Fruit fly (Drosophila melanogaster): ENCODE data around the gene pzg.

The pzg gene

dm6 chr3L:21321807-21322503, 36.1 kb downstream of the pzg start (continued):
- TF ChIP-seq CG17912 (GFP tag; optimal IDR thresholded peaks at IDR 0.05), result no peak
- TF ChIP-seq CG31441 (GFP tag; IDR thresholded peaks at IDR 0.05), result no peak
- peak; percentile 56 for TF ChIP-seq dmrt99B (tag; optimal IDR thresholded peaks at IDR 0.05)
- no peak for TF ChIP-seq CG11695 (GFP tag; IDR thresholded peaks at IDR 0.05)
- TF ChIP-seq Ada2b (GFP tag; IDR thresholded peaks at IDR 0.05), result no peak
- no peak for TF ChIP-seq CkIIα-i1 (GFP tag; IDR thresholded peaks at IDR 0.05)
- no peak for TF ChIP-seq chinmo (GFP tag; IDR thresholded peaks at IDR 0.05; ENCODE audit: partially characterized antibody)
- no peak for TF ChIP-seq Jarid2 (GFP tag; optimal IDR thresholded peaks at IDR 0.05)
- no peak for TF ChIP-seq bbx (GFP tag; IDR thresholded peaks at IDR 0.05; ENCODE audit: partially characterized antibody)
- TF ChIP-seq CG33557 (GFP tag; optimal IDR thresholded peaks at IDR 0.05), result no peak
- TF ChIP-seq CG1024 (GFP tag; IDR thresholded peaks at IDR 0.05), result no peak
- no peak for TF ChIP-seq CG8281 (tag; optimal IDR thresholded peaks at IDR 0.05)
- no peak for TF ChIP-seq ap (GFP tag; IDR thresholded peaks at IDR 0.05)
- peak; percentile 49 for TF ChIP-seq CG15514 (GFP tag; optimal IDR thresholded peaks at IDR 0.05)
- no peak for TF ChIP-seq odd (GFP tag; optimal IDR thresholded peaks at IDR 0.05)
- no peak for TF ChIP-seq CG9797 (GFP tag; optimal IDR thresholded peaks at IDR 0.05)
- TF ChIP-seq sob (GFP tag; IDR thresholded peaks at IDR 0.05), result no peak
- peak; percentile 43 for TF ChIP-seq CG12391 (tag; optimal IDR thresholded peaks at IDR 0.05)
- no peak for TF ChIP-seq bigmax (GFP tag; optimal IDR thresholded peaks at IDR 0.05)
- TF ChIP-seq bab2 (GFP tag; optimal IDR thresholded peaks at IDR 0.05), result no peak
- TF ChIP-seq CG14860 (GFP tag; IDR thresholded peaks at IDR 0.05; ENCODE audit: partially characterized antibody), result no peak
- no peak for TF ChIP-seq hb (GFP tag; IDR thresholded peaks at IDR 0.05; ENCODE audit: partially characterized antibody)
- TF ChIP-seq rib (GFP tag; IDR thresholded peaks at IDR 0.05), result no peak
- no peak for TF ChIP-seq CG17328 (GFP tag; IDR thresholded peaks at IDR 0.05)
- TF ChIP-seq esg (GFP tag; conservative IDR thresholded peaks at IDR 0.05), result no peak
- TF ChIP-seq CG12744 (GFP tag; optimal IDR thresholded peaks at IDR 0.05), result no peak
- peak; percentile 2 for TF ChIP-seq Med (GFP tag)
- TF ChIP-seq CG1647 (GFP tag; optimal IDR thresholded peaks at IDR 0.05), result no peak
- TF ChIP-seq CG14014 (GFP tag; IDR thresholded peaks at IDR 0.05), result peak; percentile 39; the same call in 1 of the 2 replicates
- TF ChIP-seq Atf-2 (GFP tag; optimal IDR thresholded peaks at IDR 0.05), result no peak
- TF ChIP-seq NfI (GFP tag; optimal IDR thresholded peaks at IDR 0.05), result peak; percentile 57
- TF ChIP-seq CG17829 (tag; optimal IDR thresholded peaks at IDR 0.05), result no peak
- peak; percentile 70 for TF ChIP-seq sens (GFP tag)
- no peak for TF ChIP-seq CG18011 (GFP tag; optimal IDR thresholded peaks at IDR 0.05)
- TF ChIP-seq CG3407 (GFP tag; optimal IDR thresholded peaks at IDR 0.05), result no peak
- no peak for TF ChIP-seq CG10321 (GFP tag; IDR thresholded peaks at IDR 0.05)
- no peak for TF ChIP-seq NFAT (GFP tag; IDR thresholded peaks at IDR 0.05)
- TF ChIP-seq usp (GFP tag; optimal IDR thresholded peaks at IDR 0.05), result no peak
- TF ChIP-seq amos (GFP tag; IDR thresholded peaks at IDR 0.05; ENCODE audit: partially characterized antibody), result no peak
- no peak for TF ChIP-seq Dad (GFP tag; optimal IDR thresholded peaks at IDR 0.05)
- TF ChIP-seq maf-S (GFP tag; optimal IDR thresholded peaks at IDR 0.05), result no peak
- no peak for TF ChIP-seq tgo (GFP tag; IDR thresholded peaks at IDR 0.05)
- TF ChIP-seq ken (GFP tag; IDR thresholded peaks at IDR 0.05), result no peak
- TF ChIP-seq zfh2 (GFP tag; optimal IDR thresholded peaks at IDR 0.05), result no peak
- no peak for TF ChIP-seq CG32772 (GFP tag; IDR thresholded peaks at IDR 0.05)
- TF ChIP-seq kni (GFP tag; optimal IDR thresholded peaks at IDR 0.05), result no peak
- no peak for TF ChIP-seq dm (GFP tag; optimal IDR thresholded peaks at IDR 0.05)
- TF ChIP-seq CG15479 (GFP tag; optimal IDR thresholded peaks at IDR 0.05), result no peak
- peak; percentile 24 for TF ChIP-seq cwo (GFP tag; optimal IDR thresholded peaks at IDR 0.05)
- peak; percentile 54 for TF ChIP-seq CG11504 (tag; optimal IDR thresholded peaks at IDR 0.05)
- no peak for TF ChIP-seq yki (optimal IDR thresholded peaks at IDR 0.05)

Data from whole organism, embryonic.